Worm (Caenorhabditis elegans) whole organism, midembryonic: ENCODE measurements around the gene efn-4.

Experiments
- T22C8.4 ChIP-seq: fragments of 200-800 bp; sonication (Bioruptor generic); IDR thresholded peaks from 2 replicates; pipeline ENCODE4 v1.3.6; 2022; ENCODE audit warnings: missing genetic modification characterization, missing compliant biosample characterization
- cog-1 ChIP-seq: sonication (generic microtip); optimal IDR thresholded peaks from 2 replicates; lab custom pipeline; 2016; ENCODE audit warnings: missing genetic modification characterization, missing compliant biosample characterization
- flt-1 ChIP-seq: fragments of 200-800 bp; sonication (Bioruptor generic); IDR thresholded peaks from 2 replicates; pipeline ENCODE4 v1.3.6; 2022; ENCODE audit warnings: missing genetic modification characterization, missing compliant biosample characterization
- klf-2 ChIP-seq: fragments of 200-800 bp; sonication (Bioruptor generic); conservative IDR thresholded peaks from 2 replicates; pipeline ENCODE4 v1.3.6; 2022; ENCODE audit warnings: missing genetic modification reagents, missing genetic modification characterization, missing compliant biosample characterization
- med-1 ChIP-seq: sonication (generic microtip); optimal IDR thresholded peaks from 2 replicates; lab custom pipeline; 2017; ENCODE audit warnings: missing genetic modification characterization, mild to moderate bottlenecking, missing compliant biosample characterization, antibody characterized with exemption, missing genetic modification reagents; ENCODE audit not compliant: insufficient read depth
- ref-1 ChIP-seq: fragments of 200-800 bp; sonication (Bioruptor generic); conservative IDR thresholded peaks from 2 replicates; pipeline ENCODE4 v1.3.6; 2022; ENCODE audit warnings: missing genetic modification reagents, missing genetic modification characterization, missing compliant biosample characterization
- tab-1 ChIP-seq: fragments of 200-800 bp; sonication (Bioruptor generic); IDR thresholded peaks from 2 replicates; pipeline ENCODE4 v1.3.6; 2022; ENCODE audit warnings: missing genetic modification characterization, missing compliant biosample characterization
- ztf-23 ChIP-seq: fragments of 200-800 bp; sonication (Bioruptor generic); IDR thresholded peaks from 2 replicates; pipeline ENCODE4 v1.3.6; 2022; ENCODE audit warnings: missing genetic modification reagents, missing genetic modification characterization, missing compliant biosample characterization
- ztf-29 ChIP-seq: fragments of 200-800 bp; sonication (Bioruptor generic); IDR thresholded peaks from 2 replicates; pipeline ENCODE4 v1.3.6; 2022; ENCODE audit warnings: missing genetic modification reagents, missing genetic modification characterization, missing compliant biosample characterization

efn-4 gene

DNA sequence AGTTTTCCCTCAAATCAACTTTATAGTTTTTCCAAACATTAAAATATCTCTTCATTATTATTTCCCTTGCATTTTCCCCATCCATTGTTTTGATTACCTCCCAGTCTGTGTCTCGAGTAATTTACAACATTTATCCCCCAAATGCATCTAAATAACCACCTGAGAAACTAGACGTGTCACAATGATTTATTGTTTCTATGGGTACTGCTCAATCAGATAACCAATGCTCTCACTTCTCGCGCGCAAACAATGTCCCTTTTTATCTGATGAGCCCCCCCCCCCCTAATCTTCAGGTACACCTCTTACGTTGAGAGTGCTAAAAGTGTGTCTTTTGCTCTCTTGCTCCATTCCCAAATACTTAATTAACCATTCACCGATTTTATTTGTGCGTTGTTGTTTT lies 5.0 kb upstream of the efn-4 start:
- TF ChIP-seq cog-1 (tag; lab: Kevin White, UChicago) (no peak), tab-1 (GFP tag; lab: Robert Waterston, UW) (no peak), flt-1 (no peak), ztf-23 (GFP tag; lab: Robert Waterston, UW) (no peak), ref-1 (no peak), med-1 (GFP tag; lab: Kevin White, UChicago) (no peak), klf-2 (GFP tag; lab: Robert Waterston, UW) (no peak)

DNA sequence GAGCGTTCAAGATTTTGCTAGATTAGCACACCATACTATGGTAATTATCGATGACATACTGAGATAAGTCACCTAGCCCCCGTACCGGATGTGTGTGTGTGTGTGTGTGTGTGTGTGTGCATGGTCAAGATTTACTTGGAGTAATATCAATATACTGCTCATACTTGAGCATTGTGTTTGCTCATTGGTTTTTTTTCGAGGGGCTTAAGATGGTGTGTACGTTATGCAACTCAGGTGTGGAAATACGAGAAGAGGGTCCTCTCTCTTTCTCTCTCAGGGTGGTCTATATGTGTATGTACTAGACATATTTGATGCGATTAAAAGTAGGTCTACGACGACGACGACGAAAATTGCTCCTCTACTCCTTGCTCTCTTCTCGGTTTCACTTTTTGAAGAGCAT lies 1.3 kb downstream of the efn-4 start:
- TF ChIP-seq ztf-29 (GFP tag; lab: Robert Waterston, UW) (no peak), ztf-23 (GFP tag; lab: Robert Waterston, UW) (no peak), T22C8.4 (GFP tag; lab: Robert Waterston, UW) (no peak), tab-1 (GFP tag; lab: Robert Waterston, UW) (no peak), cog-1 (tag; lab: Kevin White, UChicago) (no peak), med-1 (GFP tag; lab: Kevin White, UChicago) (no peak), ref-1 (no peak), flt-1 (no peak), klf-2 (GFP tag; lab: Robert Waterston, UW) (no peak)

DNA sequence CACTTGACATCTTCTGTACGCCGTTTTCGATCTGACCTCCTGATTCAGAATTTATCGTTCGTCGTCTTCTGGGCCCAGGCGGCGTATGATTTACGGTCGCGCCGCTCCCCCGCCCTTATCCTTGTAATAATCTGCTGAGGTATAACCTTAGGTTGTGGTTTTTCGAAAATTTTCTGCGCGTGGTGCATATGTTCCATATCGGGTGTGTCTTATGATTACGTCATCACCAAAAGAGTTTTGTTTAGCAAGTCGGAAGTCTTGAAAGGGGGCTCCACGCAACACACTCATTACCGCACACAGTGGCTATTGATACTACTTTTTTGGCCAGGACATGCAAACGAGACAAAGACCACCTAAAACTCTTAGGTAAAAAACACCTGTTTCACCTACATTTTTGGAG lies 1.7 kb downstream of the efn-4 start:
- TF ChIP-seq ztf-23 (GFP tag; lab: Robert Waterston, UW) (no peak), tab-1 (GFP tag; lab: Robert Waterston, UW) (no peak), flt-1 (no peak), T22C8.4 (GFP tag; lab: Robert Waterston, UW) (no peak), cog-1 (tag; lab: Kevin White, UChicago) (no peak)

DNA sequence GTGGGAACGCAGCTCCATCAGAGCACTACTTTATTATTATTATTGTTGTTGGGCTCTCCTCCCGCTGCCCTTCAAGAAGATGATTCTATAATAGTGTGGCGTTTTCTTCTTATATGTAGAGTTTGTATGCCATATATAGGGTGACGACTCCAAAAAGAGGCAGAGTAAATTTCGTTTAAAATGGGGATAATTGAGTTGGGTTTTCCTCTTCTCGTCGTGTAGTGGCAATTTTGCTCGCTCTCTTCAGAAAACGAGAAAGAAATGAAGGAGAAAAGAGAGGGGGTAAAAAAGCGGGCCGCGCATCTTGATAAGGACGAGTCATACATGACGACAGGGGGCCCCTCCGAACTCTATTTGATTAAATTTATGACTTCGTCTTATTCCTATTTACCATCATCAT lies 4.4 kb downstream of the efn-4 start:
- TF ChIP-seq klf-2 (GFP tag; lab: Robert Waterston, UW) (no peak), ztf-29 (GFP tag; lab: Robert Waterston, UW) (no peak), T22C8.4 (GFP tag; lab: Robert Waterston, UW) (no peak), ztf-23 (GFP tag; lab: Robert Waterston, UW) (no peak), tab-1 (GFP tag; lab: Robert Waterston, UW) (no peak), med-1 (GFP tag; lab: Kevin White, UChicago) (no peak), cog-1 (tag; lab: Kevin White, UChicago) (no peak), flt-1 (no peak), ref-1 (no peak)

DNA sequence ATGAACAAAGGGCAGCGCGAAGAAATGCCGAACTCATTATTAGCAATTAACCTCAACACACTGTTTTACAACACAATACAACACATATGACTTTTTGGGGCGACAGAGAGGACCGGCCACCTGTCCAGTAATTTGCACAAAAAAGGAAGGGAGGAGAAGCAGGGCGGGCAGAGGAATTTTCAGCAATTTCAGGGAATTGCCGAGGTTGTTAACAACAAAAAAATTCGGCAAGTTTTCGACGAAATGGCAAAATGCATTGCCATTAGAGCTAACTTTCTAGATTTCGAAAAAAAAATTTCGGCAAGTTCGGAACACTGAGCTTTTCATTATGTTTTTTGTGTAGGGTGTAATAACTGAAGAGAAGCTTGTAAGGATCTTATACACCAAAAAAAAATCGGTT lies 5.0 kb downstream of the efn-4 start:
- TF ChIP-seq klf-2 (GFP tag; lab: Robert Waterston, UW) (no peak), ref-1 (no peak), ztf-29 (GFP tag; lab: Robert Waterston, UW) (no peak), med-1 (GFP tag; lab: Kevin White, UChicago) (no peak), flt-1 (no peak), T22C8.4 (GFP tag; lab: Robert Waterston, UW) (no peak), cog-1 (tag; lab: Kevin White, UChicago) (no peak), ztf-23 (GFP tag; lab: Robert Waterston, UW) (no peak), tab-1 (GFP tag; lab: Robert Waterston, UW) (no peak)

DNA sequence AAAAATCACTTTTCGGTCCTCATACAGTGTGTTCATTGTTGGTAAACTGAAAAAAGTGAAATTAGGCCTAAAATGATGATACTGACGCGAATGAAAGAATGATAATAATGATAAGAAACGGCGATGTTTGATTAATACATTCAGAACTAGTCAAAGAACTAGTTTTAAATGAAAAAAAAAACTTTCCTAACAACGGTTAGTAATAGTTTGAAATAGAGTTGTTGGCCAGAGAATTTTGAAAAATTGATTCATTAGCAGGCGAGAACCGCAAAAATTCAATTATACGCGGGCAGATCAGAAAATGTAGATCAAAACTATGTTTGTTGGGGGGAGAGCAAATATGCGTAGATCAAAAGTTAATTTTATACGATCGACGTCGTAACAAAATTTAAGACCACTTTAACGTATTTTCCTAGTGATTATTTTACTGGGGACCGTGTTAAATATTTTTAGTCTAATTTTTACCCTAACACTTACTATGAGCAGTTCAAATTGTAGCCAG lies 11.8 kb downstream of the efn-4 start, which contains the start of gene F56A11.5:
TSS of gene F56A11.5 (minus strand) at position 51 of the 502 bp plus-strand sequence.
- no peak for TF ChIP-seq tab-1 (GFP tag; lab: Robert Waterston, UW)
- TF ChIP-seq med-1 (GFP tag; lab: Kevin White, UChicago): no peak
- no peak for TF ChIP-seq T22C8.4 (GFP tag; lab: Robert Waterston, UW)
- no peak for TF ChIP-seq ztf-29 (GFP tag; lab: Robert Waterston, UW)
- no peak for TF ChIP-seq klf-2 (GFP tag; lab: Robert Waterston, UW)
- no peak for TF ChIP-seq cog-1 (tag; lab: Kevin White, UChicago)

DNA sequence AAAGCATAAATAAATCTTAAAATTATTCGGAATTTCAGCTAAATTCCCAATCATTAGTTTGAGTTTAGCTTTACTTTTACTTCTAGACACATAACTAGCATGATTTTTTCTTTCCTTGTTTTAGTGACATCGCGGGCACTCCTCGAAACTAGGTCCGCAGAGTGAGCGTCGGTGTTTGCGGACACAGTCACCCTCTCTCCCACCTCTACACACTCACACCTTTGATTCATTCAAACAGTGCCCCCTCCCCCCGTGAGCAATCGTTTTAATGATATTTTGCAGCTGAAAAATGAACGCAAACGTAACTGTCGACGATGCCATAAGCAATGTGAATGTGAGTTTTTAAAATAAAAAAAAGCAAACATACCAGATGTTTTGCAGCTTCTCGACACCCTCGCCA lies 13.5 kb downstream of the efn-4 start, which contains the start of gene gex-2:
TSS of gene gex-2 (plus strand) at position 283 of the 400 bp plus-strand sequence.
- no peak for TF ChIP-seq ztf-29 (GFP tag; lab: Robert Waterston, UW)
- TF ChIP-seq tab-1 (GFP tag; lab: Robert Waterston, UW): 0 out of 2 replicates have a peak, but pooled peaks have one; percentile 29

DNA sequence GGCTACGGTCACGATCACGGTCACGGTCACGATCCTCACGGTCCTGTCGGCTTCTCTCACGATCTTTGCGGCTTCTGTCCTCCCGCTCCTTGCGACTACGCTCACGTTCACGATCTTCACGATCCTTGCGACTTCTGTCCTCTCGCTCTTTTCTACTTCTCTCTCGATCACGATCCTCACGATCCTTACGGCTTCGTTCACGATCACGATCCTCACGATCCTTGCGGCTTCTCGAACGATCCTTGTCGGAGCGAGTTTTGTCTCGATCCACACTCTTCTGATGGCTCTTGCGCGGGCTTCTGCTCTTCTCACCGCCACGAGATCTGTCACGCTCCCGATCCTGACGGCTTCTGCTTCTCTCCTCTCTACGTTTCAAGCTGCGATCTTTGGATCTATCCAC lies 21.5 kb downstream of the efn-4 start:
- TF ChIP-seq med-1 (GFP tag; lab: Kevin White, UChicago): no peak
- no peak for TF ChIP-seq flt-1
- no peak for TF ChIP-seq ztf-23 (GFP tag; lab: Robert Waterston, UW)
- TF ChIP-seq klf-2 (GFP tag; lab: Robert Waterston, UW): no peak
- no peak for TF ChIP-seq ref-1

DNA sequence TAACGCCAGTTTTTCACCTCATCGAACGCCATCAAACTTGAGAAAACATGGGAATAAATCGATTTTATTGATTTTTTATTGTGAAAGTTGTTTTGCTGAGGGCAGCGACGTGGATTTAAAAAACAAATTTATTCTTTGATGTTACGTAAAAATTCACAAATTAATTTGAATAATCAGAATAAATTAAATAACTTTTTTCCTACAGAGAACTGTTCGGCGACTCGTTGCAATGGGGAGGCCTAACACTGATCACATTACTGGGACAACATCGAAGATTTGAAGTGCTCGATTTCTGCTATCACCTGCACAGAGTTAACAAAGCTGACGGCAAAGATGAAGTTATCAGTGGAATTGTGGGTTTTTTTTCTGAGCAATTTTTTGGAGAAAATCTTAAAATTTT lies 23.1 kb downstream of the efn-4 start, which contains the start of gene F56A11.6:
TSS of gene F56A11.6 (minus strand) at position 101 of the 400 bp plus-strand sequence.
- TF ChIP-seq med-1 (GFP tag; lab: Kevin White, UChicago) (no peak), ztf-29 (GFP tag; lab: Robert Waterston, UW) (no peak), flt-1 (no peak), cog-1 (tag; lab: Kevin White, UChicago) (no peak), ztf-23 (GFP tag; lab: Robert Waterston, UW) (no peak), ref-1 (no peak), tab-1 (GFP tag; lab: Robert Waterston, UW) (no peak), T22C8.4 (GFP tag; lab: Robert Waterston, UW) (no peak), klf-2 (GFP tag; lab: Robert Waterston, UW) (no peak)

DNA sequence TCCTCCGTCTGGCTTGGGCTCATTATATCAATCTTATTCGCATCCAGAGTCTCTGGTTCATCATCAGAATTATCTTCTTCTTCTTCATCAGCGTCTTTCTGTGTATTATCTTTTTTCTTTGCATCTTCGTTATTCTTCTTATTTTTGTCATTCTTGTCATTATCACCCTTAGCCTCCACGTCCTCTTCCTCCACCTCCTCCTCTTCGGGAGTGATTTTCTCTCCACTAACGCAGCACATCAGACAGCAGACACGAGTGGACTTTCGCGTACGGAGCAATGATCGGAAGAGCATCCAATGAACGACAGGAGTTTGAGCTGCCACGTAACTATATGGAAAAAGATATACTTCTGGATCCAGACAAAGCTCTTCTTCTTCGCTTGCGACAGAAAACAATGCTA lies 25.0 kb downstream of the efn-4 start:
- no peak for TF ChIP-seq T22C8.4 (GFP tag; lab: Robert Waterston, UW)
- TF ChIP-seq ref-1: no peak
- TF ChIP-seq flt-1: no peak
- no peak for TF ChIP-seq klf-2 (GFP tag; lab: Robert Waterston, UW)
- no peak for TF ChIP-seq tab-1 (GFP tag; lab: Robert Waterston, UW)
- no peak for TF ChIP-seq ztf-23 (GFP tag; lab: Robert Waterston, UW)
- TF ChIP-seq med-1 (GFP tag; lab: Kevin White, UChicago): no peak
- TF ChIP-seq ztf-29 (GFP tag; lab: Robert Waterston, UW): no peak
- no peak for TF ChIP-seq cog-1 (tag; lab: Kevin White, UChicago)
